Fruit fly (Drosophila melanogaster) whole organism, embryonic: ENCODE measurements around the gene Rpp30.
A peak's percentile ranks its signal among the peaks of the same experiment; 100 is the strongest.

Experiments
- Bdp1 ChIP-seq: fragments of 200-800 bp; sonication (Bioruptor generic); optimal IDR thresholded peaks from 3 replicates; lab custom pipeline; 2016; ENCODE audit warnings: missing biosample characterization, missing genetic modification characterization
- Blimp-1 ChIP-seq: fragments of 200-800 bp; sonication (Bioruptor generic); optimal IDR thresholded peaks from 3 replicates; lab custom pipeline; 2018; ENCODE audit warnings: missing biosample characterization, missing genetic modification characterization, mild to moderate bottlenecking, moderate library complexity, missing genetic modification reagents
- CG12155 ChIP-seq: fragments of 200-800 bp; sonication (Bioruptor generic); optimal IDR thresholded peaks from 3 replicates; lab custom pipeline; 2016; ENCODE audit warnings: missing biosample characterization, missing genetic modification characterization
- CG13624 ChIP-seq: fragments of 200-800 bp; sonication (Bioruptor generic); optimal IDR thresholded peaks from 2 replicates; lab custom pipeline; 2016; ENCODE audit warnings: missing biosample characterization, missing genetic modification characterization
- CG13775 ChIP-seq: fragments of 200-800 bp; sonication (Bioruptor generic); optimal IDR thresholded peaks from 3 replicates; lab custom pipeline; 2017; ENCODE audit warnings: missing biosample characterization, mild to moderate bottlenecking, missing genetic modification characterization
- CG15011 ChIP-seq: fragments of 200-800 bp; sonication (Bioruptor generic); optimal IDR thresholded peaks from 3 replicates; lab custom pipeline; 2018; ENCODE audit warnings: missing biosample characterization, mild to moderate bottlenecking, missing genetic modification characterization
- CG15514 ChIP-seq: fragments of 200-800 bp; sonication (Bioruptor generic); optimal IDR thresholded peaks from 3 replicates; lab custom pipeline; 2017; ENCODE audit warnings: missing biosample characterization, missing genetic modification characterization, mild to moderate bottlenecking, moderate library complexity, missing genetic modification reagents
- CG17186 ChIP-seq: fragments of 200-800 bp; sonication (Bioruptor generic); optimal IDR thresholded peaks from 3 replicates; lab custom pipeline; 2017; ENCODE audit warnings: missing biosample characterization, missing genetic modification reagents, missing genetic modification characterization
- CG17385 ChIP-seq: fragments of 200-800 bp; sonication (Bioruptor generic); optimal IDR thresholded peaks from 3 replicates; lab custom pipeline; 2018; ENCODE audit warnings: missing biosample characterization, mild to moderate bottlenecking, missing genetic modification characterization
- CG2202 ChIP-seq: fragments of 200-800 bp; sonication (Bioruptor generic); optimal IDR thresholded peaks from 2 replicates; lab custom pipeline; 2018; ENCODE audit warnings: missing biosample characterization, mild to moderate bottlenecking, missing genetic modification characterization
- CG2678 ChIP-seq: fragments of 200-800 bp; sonication (Bioruptor generic); optimal IDR thresholded peaks from 3 replicates; lab custom pipeline; 2019; ENCODE audit warnings: missing biosample characterization, mild to moderate bottlenecking, missing genetic modification characterization, moderate library complexity
- CG34376 ChIP-seq: fragments of 200-800 bp; sonication (Bioruptor generic); optimal IDR thresholded peaks from 2 replicates; lab custom pipeline; 2018; ENCODE audit warnings: missing biosample characterization, mild to moderate bottlenecking, missing genetic modification characterization
- CG3995 ChIP-seq: fragments of 200-800 bp; sonication (Bioruptor generic); optimal IDR thresholded peaks from 3 replicates; lab custom pipeline; 2016; ENCODE audit warnings: missing biosample characterization, missing genetic modification characterization
- CG5180 ChIP-seq: fragments of 200-800 bp; sonication (Bioruptor generic); optimal IDR thresholded peaks from 3 replicates; lab custom pipeline; 2017; ENCODE audit warnings: missing biosample characterization, missing genetic modification characterization, mild to moderate bottlenecking, moderate library complexity, missing genetic modification reagents
- CG9215 ChIP-seq: fragments of 200-800 bp; sonication (Bioruptor generic); IDR thresholded peaks from 2 replicates; pipeline ENCODE4 v1.3.6; 2022; ENCODE audit warnings: missing biosample characterization, missing genetic modification characterization
- Camta ChIP-seq: fragments of 200-800 bp; sonication (Bioruptor generic); optimal IDR thresholded peaks from 2 replicates; lab custom pipeline; 2016; ENCODE audit warnings: missing biosample characterization, missing genetic modification characterization
- D19A ChIP-seq: fragments of 200-800 bp; optimal IDR thresholded peaks from 3 replicates; lab custom pipeline; 2019; ENCODE audit warnings: missing biosample characterization, mild to moderate bottlenecking, missing genetic modification characterization, moderate library complexity
- Dll ChIP-seq: fragments of 200-800 bp; sonication (Bioruptor generic); IDR thresholded peaks from 4 replicates; pipeline ENCODE4 v1.3.6; 2022; ENCODE audit warnings: missing biosample characterization, missing genetic modification characterization; ENCODE audit not compliant: partially characterized antibody
- HLHmδ ChIP-seq: fragments of 200-800 bp; sonication (Bioruptor generic); optimal IDR thresholded peaks from 2 replicates; lab custom pipeline; 2018; ENCODE audit warnings: missing biosample characterization, mild to moderate bottlenecking, missing genetic modification characterization, moderate library complexity
- Hr78 ChIP-seq, 2 experiments: fragments of 200-800 bp in 1 of 2; fragments of >200 bp in 1 of 2; sonication (Bioruptor generic) in 1 of 2; optimal IDR thresholded peaks; 2 replicates each; lab custom pipeline; 2017 to 2019; ENCODE audit warnings: missing biosample characterization in 2 of 2, missing genetic modification characterization in 2 of 2, mild to moderate bottlenecking in 1 of 2, moderate library complexity in 1 of 2
- MTF-1 ChIP-seq: fragments of 200-800 bp; sonication (Bioruptor generic); optimal IDR thresholded peaks from 2 replicates; lab custom pipeline; 2018; ENCODE audit warnings: missing biosample characterization, mild to moderate bottlenecking, missing genetic modification characterization, borderline replicate concordance
- Mad ChIP-seq: fragments of 200-800 bp; sonication (Bioruptor generic); optimal IDR thresholded peaks from 2 replicates; lab custom pipeline; 2016; ENCODE audit warnings: missing biosample characterization, missing genetic modification characterization
- Med ChIP-seq: fragments of 200-800 bp; sonication (Bioruptor generic); peaks from one replicate; lab custom pipeline; 2016; ENCODE audit warnings: missing biosample characterization, missing genetic modification characterization, mild to moderate bottlenecking, inconsistent platforms, moderate library complexity
- Rx ChIP-seq: fragments of 200-800 bp; sonication (Bioruptor generic); IDR thresholded peaks from 2 replicates; pipeline ENCODE4 v1.3.6; 2022; ENCODE audit warnings: missing biosample characterization, missing genetic modification characterization
- Tbp ChIP-seq: fragments of >200 bp; optimal IDR thresholded peaks from 2 replicates; lab custom pipeline; 2018; ENCODE audit warnings: missing biosample characterization, missing genetic modification characterization
- YL-1 ChIP-seq: fragments of 200-800 bp; sonication (Bioruptor generic); optimal IDR thresholded peaks from 3 replicates; lab custom pipeline; 2017; ENCODE audit warnings: missing biosample characterization, mild to moderate bottlenecking, missing genetic modification characterization
- al ChIP-seq: fragments of 200-800 bp; sonication (Bioruptor generic); IDR thresholded peaks from 2 replicates; pipeline ENCODE4 v1.3.6; 2022; ENCODE audit warnings: missing biosample characterization, missing genetic modification characterization
- bbx ChIP-seq: fragments of 200-800 bp; sonication (Bioruptor generic); IDR thresholded peaks from 2 replicates; pipeline ENCODE4 v1.3.6; 2022; ENCODE audit warnings: missing biosample characterization, missing genetic modification characterization; ENCODE audit not compliant: partially characterized antibody
- ci ChIP-seq: fragments of 200-800 bp; sonication (Bioruptor generic); IDR thresholded peaks from 3 replicates; pipeline ENCODE4 v1.3.6; 2022; ENCODE audit warnings: missing biosample characterization, missing genetic modification characterization
- dan ChIP-seq: fragments of 200-800 bp; sonication (Bioruptor generic); IDR thresholded peaks from 2 replicates; pipeline ENCODE4 v1.3.6; 2022; ENCODE audit warnings: missing biosample characterization, missing genetic modification characterization
- dpn ChIP-seq, 2 experiments: fragments of 200-800 bp; sonication (Bioruptor generic); optimal IDR thresholded peaks; 3 replicates each; lab custom pipeline; 2016; ENCODE audit warnings: missing biosample characterization in 2 of 2, missing genetic modification characterization in 2 of 2
- fd64A ChIP-seq: fragments of 200-800 bp; sonication (Bioruptor generic); optimal IDR thresholded peaks from 3 replicates; lab custom pipeline; 2018; ENCODE audit warnings: missing biosample characterization, mild to moderate bottlenecking, missing genetic modification characterization
- ftz-f1 ChIP-seq: fragments of 200-800 bp; sonication (Bioruptor generic); optimal IDR thresholded peaks from 2 replicates; lab custom pipeline; 2016; ENCODE audit warnings: missing biosample characterization, missing genetic modification characterization
- gcm ChIP-seq: fragments of 200-800 bp; sonication (Bioruptor generic); optimal IDR thresholded peaks from 2 replicates; lab custom pipeline; 2019; ENCODE audit warnings: missing biosample characterization, mild to moderate bottlenecking, missing genetic modification characterization, moderate library complexity
- ham ChIP-seq: fragments of 200-800 bp; sonication (Bioruptor generic); IDR thresholded peaks from 2 replicates; pipeline ENCODE4 v1.3.6; 2022; ENCODE audit warnings: missing biosample characterization, missing genetic modification characterization
- ken ChIP-seq: fragments of 200-800 bp; sonication (Bioruptor generic); IDR thresholded peaks from 3 replicates; pipeline ENCODE4 v1.3.6; 2022; ENCODE audit warnings: missing biosample characterization, missing genetic modification characterization
- kni ChIP-seq: fragments of 200-800 bp; sonication (Bioruptor generic); optimal IDR thresholded peaks from 3 replicates; lab custom pipeline; 2017; ENCODE audit warnings: mild to moderate bottlenecking, missing biosample characterization, missing genetic modification reagents, missing genetic modification characterization
- onecut ChIP-seq: fragments of 200-800 bp; sonication (Bioruptor generic); IDR thresholded peaks from 2 replicates; pipeline ENCODE4 v1.3.6; 2022; ENCODE audit warnings: missing biosample characterization, missing genetic modification characterization
- pan ChIP-seq, 4 experiments: fragments of >200 bp in 3 of 4; fragments of 200-800 bp in 1 of 4; sonication (Bioruptor generic) in 1 of 4; optimal IDR thresholded peaks in 3 of 4; IDR thresholded peaks in 1 of 4; 2 replicates each; pipeline versions ENCODE4 v1.3.6 to Lab custom; 2017 to 2022; ENCODE audit warnings: missing biosample characterization in 2 of 4, missing genetic modification characterization in 2 of 4, mixed read lengths in 1 of 4
- pum ChIP-seq: fragments of 200-800 bp; sonication (Bioruptor generic); optimal IDR thresholded peaks from 2 replicates; lab custom pipeline; 2016; ENCODE audit warnings: missing biosample characterization, missing genetic modification characterization
- run ChIP-seq: fragments of 200-800 bp; sonication (Bioruptor generic); optimal IDR thresholded peaks from 3 replicates; lab custom pipeline; 2018; ENCODE audit warnings: missing biosample characterization, mild to moderate bottlenecking, missing genetic modification characterization
- sd ChIP-seq: fragments of 200-800 bp; sonication (Bioruptor generic); optimal IDR thresholded peaks from 3 replicates; lab custom pipeline; 2018; ENCODE audit warnings: missing biosample characterization, mild to moderate bottlenecking, missing genetic modification characterization, moderate library complexity
- shn ChIP-seq: fragments of 200-800 bp; sonication (Bioruptor generic); optimal IDR thresholded peaks from 3 replicates; lab custom pipeline; 2016; ENCODE audit warnings: missing biosample characterization, missing genetic modification characterization
- slp2 ChIP-seq: fragments of 200-800 bp; sonication (Bioruptor generic); optimal IDR thresholded peaks from 2 replicates; lab custom pipeline; 2016; ENCODE audit warnings: missing biosample characterization, missing genetic modification characterization
- sna ChIP-seq: fragments of 200-800 bp; sonication (Bioruptor generic); IDR thresholded peaks from 2 replicates; pipeline ENCODE4 v1.3.6; 2022; ENCODE audit warnings: missing biosample characterization, missing genetic modification characterization; ENCODE audit not compliant: partially characterized antibody
- so ChIP-seq: fragments of 200-800 bp; sonication (Bioruptor generic); IDR thresholded peaks from 3 replicates; pipeline ENCODE4 v1.3.6; 2022; ENCODE audit warnings: missing biosample characterization, missing genetic modification characterization
- tap ChIP-seq: fragments of 200-800 bp; optimal IDR thresholded peaks from 3 replicates; lab custom pipeline; 2019; ENCODE audit warnings: missing biosample characterization, mild to moderate bottlenecking, missing genetic modification characterization, moderate library complexity
- tll ChIP-seq, 2 experiments: fragments of 200-800 bp in 1 of 2; fragments of >200 bp in 1 of 2; sonication (Bioruptor generic) in 1 of 2; optimal IDR thresholded peaks; 2 replicates each; lab custom pipeline; 2017 to 2019; ENCODE audit warnings: missing biosample characterization in 2 of 2, missing genetic modification characterization in 2 of 2, mild to moderate bottlenecking in 1 of 2, moderate library complexity in 1 of 2
- yki ChIP-seq: fragments of >200 bp; optimal IDR thresholded peaks from 3 replicates; lab custom pipeline; 2018

The Rpp30 gene

DNA sequence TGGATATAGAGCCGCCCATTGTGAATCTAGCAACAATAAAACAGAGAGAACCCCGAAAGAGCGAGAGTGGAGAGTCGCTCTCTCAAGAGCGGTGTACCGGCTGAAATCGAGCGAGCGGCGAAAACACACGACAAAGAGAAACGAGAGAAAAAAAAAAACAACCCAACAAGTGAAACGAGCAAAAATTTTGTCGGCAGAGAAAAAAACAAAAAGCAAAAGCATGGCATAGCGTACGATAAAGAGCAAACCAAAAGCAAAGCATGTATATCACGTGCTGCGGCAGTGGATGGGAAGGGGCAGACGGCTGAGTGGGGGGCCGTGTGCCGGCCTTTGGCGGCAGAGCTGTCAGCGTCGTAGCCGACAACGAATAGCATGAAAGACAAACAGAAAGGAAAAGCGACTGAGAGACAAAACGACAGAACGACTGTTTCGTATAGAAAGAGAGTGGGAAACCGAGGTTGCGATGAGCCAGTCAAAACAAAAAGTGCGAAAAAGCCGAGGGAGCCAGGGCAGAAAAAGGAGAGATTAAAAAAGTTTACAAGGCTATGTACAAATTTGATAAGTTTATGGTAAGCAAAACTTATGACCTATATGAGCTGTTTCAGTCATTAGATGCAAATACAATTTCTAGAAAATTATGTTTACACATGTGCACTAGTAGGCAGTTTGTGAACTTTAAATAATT lies 5.4 kb downstream of the Rpp30 start (continued):
- TF ChIP-seq D19A = no peak
- TF ChIP-seq Mad (GFP tag; lab: Kevin White, UChicago) = no peak
- peak; percentile 9 for TF ChIP-seq Blimp-1
- no peak for TF ChIP-seq ci
- TF ChIP-seq CG13624 = no peak
- peak; percentile 77 for TF ChIP-seq yki (lab: Kevin White, UChicago)
- TF ChIP-seq CG5180 (GFP tag; lab: Kevin White, UChicago) = no peak
- no peak for TF ChIP-seq ken (GFP tag; lab: Robert Waterston, UW)
- no peak for TF ChIP-seq CG15514
- TF ChIP-seq Hr78 (GFP tag; optimal IDR thresholded peaks at IDR 0.05; lab: Kevin White, UChicago) = no peak
- TF ChIP-seq HLHmδ = peak; percentile 11
- peak; percentile 46; the same call in 1 of the 4 replicates for TF ChIP-seq Dll
- no peak for TF ChIP-seq tll (GFP tag; optimal IDR thresholded peaks at IDR 0.05; lab: Kevin White, UChicago)
- TF ChIP-seq MTF-1 (GFP tag; lab: Kevin White, UChicago) = no peak

DNA sequence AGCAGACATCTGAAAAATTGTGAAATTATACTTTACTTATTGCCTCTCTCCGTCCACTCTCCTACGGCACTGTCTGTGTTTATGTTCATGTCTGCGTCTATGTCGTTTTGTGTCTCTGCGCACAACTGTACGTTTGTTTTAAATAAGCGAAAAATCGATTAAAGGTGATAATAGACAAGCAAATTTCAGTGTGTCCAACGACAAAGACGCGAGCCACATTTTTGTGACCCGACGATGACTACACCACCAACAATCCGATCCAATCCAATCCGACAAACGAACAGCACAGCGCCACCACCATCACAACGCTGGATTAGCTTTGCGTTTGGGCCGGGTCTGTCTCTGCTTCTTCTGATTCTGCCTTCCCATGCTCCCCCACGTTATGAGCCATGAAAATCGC lies 7.6 kb downstream of the Rpp30 start:
- TF ChIP-seq Rx (GFP tag; lab: Robert Waterston, UW) (no peak), CG17385 (GFP tag; lab: Kevin White, UChicago) (peak; percentile 14), CG13775 (GFP tag; lab: Kevin White, UChicago) (no peak), CG9215 (GFP tag; lab: Robert Waterston, UW) (no peak), onecut (peak; percentile 75), CG2202 (tag; lab: Kevin White, UChicago) (no peak), Med (peak; percentile 69), CG15011 (no peak), CG17186 (no peak), Camta (GFP tag; lab: Kevin White, UChicago) (no peak), CG34376 (GFP tag; lab: Kevin White, UChicago) (no peak), CG12155 (GFP tag; lab: Kevin White, UChicago) (peak; percentile 7), fd64A (no peak), ham (GFP tag; lab: Robert Waterston, UW) (no peak), so (GFP tag; lab: Robert Waterston, UW) (no peak), dan (GFP tag; lab: Robert Waterston, UW) (no peak), sna (no peak), al (GFP tag; lab: Robert Waterston, UW) (no peak), slp2 (GFP tag; lab: Kevin White, UChicago) (no peak), ftz-f1 (GFP tag; lab: Kevin White, UChicago) (no peak), tap (tag; lab: Kevin White, UChicago) (no peak), run (tag; lab: Kevin White, UChicago) (no peak), Tbp (GFP tag; lab: Kevin White, UChicago) (no peak), bbx (GFP tag; lab: Robert Waterston, UW) (peak; percentile 12; the same call in 1 of the 2 replicates), dpn (GFP tag; optimal IDR thresholded peaks at IDR 0.05; lab: Kevin White, UChicago) (no peak), Bdp1 (GFP tag; lab: Kevin White, UChicago) (no peak), sd (tag; lab: Kevin White, UChicago) (peak; percentile 45), CG3995 (GFP tag; lab: Kevin White, UChicago) (no peak), YL-1 (GFP tag; lab: Kevin White, UChicago) (no peak), shn (GFP tag; lab: Kevin White, UChicago) (no peak), pan (optimal IDR thresholded peaks at IDR 0.05; lab: Kevin White, UChicago) (no peak), pan (GFP tag; optimal IDR thresholded peaks at IDR 0.05 in 1 of 2, IDR thresholded peaks at IDR 0.05 in 1 of 2) (no peak), gcm (GFP tag; lab: Kevin White, UChicago) (no peak), pum (GFP tag; lab: Kevin White, UChicago) (no peak), CG2678 (tag; lab: Kevin White, UChicago) (no peak), kni (GFP tag; lab: Kevin White, UChicago) (no peak)
